Worm (Caenorhabditis elegans) whole organism, mixed stage, embryonic: ENCODE results near the gene pef-1.

Source experiments
- M03D4.4 ChIP-seq: sonication (generic microtip); optimal IDR thresholded peaks from 2 replicates; lab custom pipeline; 2017; ENCODE audit warnings: mild to moderate bottlenecking, missing genetic modification characterization, missing compliant biosample characterization
- bed-3 ChIP-seq: fragments of 200-800 bp; sonication (Bioruptor generic); optimal IDR thresholded peaks from 3 replicates; lab custom pipeline; 2018; ENCODE audit warnings: mild to moderate bottlenecking, missing genetic modification characterization, moderate library complexity, missing compliant biosample characterization
- blmp-1 ChIP-seq: fragments of 150-350 bp; optimal IDR thresholded peaks from 2 replicates; lab custom pipeline; 2014; ENCODE audit warnings: missing biosample characterization, missing genetic modification characterization
- ceh-39 ChIP-seq: fragments of 150-350 bp; optimal IDR thresholded peaks from 2 replicates; lab custom pipeline; 2014; ENCODE audit warnings: missing biosample characterization, missing genetic modification characterization
- ceh-43 ChIP-seq: fragments of 200-800 bp; sonication (Bioruptor generic); optimal IDR thresholded peaks from 2 replicates; lab custom pipeline; 2018; ENCODE audit warnings: mild to moderate bottlenecking, missing genetic modification characterization, moderate library complexity, missing compliant biosample characterization
- ceh-83 ChIP-seq: fragments of 200-800 bp; sonication (Bioruptor generic); optimal IDR thresholded peaks from 2 replicates; lab custom pipeline; 2018; ENCODE audit warnings: mild to moderate bottlenecking, missing genetic modification characterization, missing compliant biosample characterization
- ces-1 ChIP-seq: fragments of 150-350 bp; optimal IDR thresholded peaks from 2 replicates; lab custom pipeline; 2014; ENCODE audit warnings: missing biosample characterization, missing genetic modification reagents, missing genetic modification characterization
- cnd-1 ChIP-seq: fragments of 200-800 bp; sonication (Bioruptor generic); optimal IDR thresholded peaks from 2 replicates; lab custom pipeline; 2018; ENCODE audit warnings: mild to moderate bottlenecking, missing genetic modification characterization, missing compliant biosample characterization
- drap-1 ChIP-seq: fragments of 200-800 bp; sonication (Bioruptor generic); optimal IDR thresholded peaks from 3 replicates; lab custom pipeline; 2018; ENCODE audit warnings: mild to moderate bottlenecking, missing genetic modification characterization, missing compliant biosample characterization
- elt-1 ChIP-seq: sonication (generic microtip); optimal IDR thresholded peaks from 2 replicates; lab custom pipeline; 2017; ENCODE audit warnings: missing genetic modification characterization, mild to moderate bottlenecking, missing compliant biosample characterization, antibody characterized with exemption, moderate library complexity, borderline replicate concordance; ENCODE audit not compliant: insufficient read depth
- elt-3 ChIP-seq: fragments of 150-350 bp; optimal IDR thresholded peaks from 2 replicates; lab custom pipeline; 2014; ENCODE audit warnings: missing biosample characterization, missing genetic modification characterization
- flh-1 ChIP-seq: fragments of 200-800 bp; sonication (Bioruptor generic); optimal IDR thresholded peaks from 2 replicates; lab custom pipeline; 2018; ENCODE audit warnings: mild to moderate bottlenecking, missing genetic modification characterization, moderate library complexity, missing compliant biosample characterization
- ham-2 ChIP-seq: fragments of 200-800 bp; sonication (Bioruptor generic); optimal IDR thresholded peaks from 2 replicates; lab custom pipeline; 2018; ENCODE audit warnings: mild to moderate bottlenecking, missing genetic modification characterization, missing compliant biosample characterization
- lin-13 ChIP-seq: fragments of 150-350 bp; optimal IDR thresholded peaks from 2 replicates; lab custom pipeline; 2014; ENCODE audit warnings: missing biosample characterization, missing genetic modification characterization
- lin-32 ChIP-seq: fragments of 200-800 bp; sonication (Bioruptor generic); optimal IDR thresholded peaks from 2 replicates; lab custom pipeline; 2018; ENCODE audit warnings: mild to moderate bottlenecking, missing genetic modification characterization, missing compliant biosample characterization
- lsy-2 ChIP-seq: fragments of 150-350 bp; optimal IDR thresholded peaks from 2 replicates; lab custom pipeline; 2014; ENCODE audit warnings: missing biosample characterization, missing genetic modification characterization
- mab-5 ChIP-seq: fragments of 150-350 bp; optimal IDR thresholded peaks from 2 replicates; lab custom pipeline; 2014; ENCODE audit warnings: missing biosample characterization, missing genetic modification characterization
- mep-1 ChIP-seq: fragments of 150-350 bp; optimal IDR thresholded peaks from 2 replicates; lab custom pipeline; 2017; ENCODE audit warnings: missing biosample characterization, missing genetic modification reagents, missing genetic modification characterization, inconsistent platforms
- mls-2 ChIP-seq: sonication (generic microtip); optimal IDR thresholded peaks from 2 replicates; lab custom pipeline; 2016; ENCODE audit warnings: mild to moderate bottlenecking, missing genetic modification characterization, moderate library complexity, missing compliant biosample characterization
- nhr-12 ChIP-seq: fragments of 150-350 bp; optimal IDR thresholded peaks from 2 replicates; lab custom pipeline; 2014; ENCODE audit warnings: missing biosample characterization, missing genetic modification characterization
- nhr-2 ChIP-seq: fragments of 150-350 bp; optimal IDR thresholded peaks from 2 replicates; lab custom pipeline; 2014; ENCODE audit warnings: missing biosample characterization, missing genetic modification characterization
- nhr-237 ChIP-seq: fragments of 150-350 bp; optimal IDR thresholded peaks from 2 replicates; lab custom pipeline; 2014; ENCODE audit warnings: missing biosample characterization, missing genetic modification characterization
- nhr-28 ChIP-seq: fragments of 150-350 bp; optimal IDR thresholded peaks from 2 replicates; lab custom pipeline; 2014; ENCODE audit warnings: missing biosample characterization, missing genetic modification characterization
- nhr-76 ChIP-seq: sonication (generic microtip); optimal IDR thresholded peaks from 2 replicates; lab custom pipeline; 2017; ENCODE audit warnings: missing biosample characterization, missing genetic modification characterization
- pha-4 ChIP-seq: fragments of 150-350 bp; optimal IDR thresholded peaks from 2 replicates; lab custom pipeline; 2018; ENCODE audit warnings: missing biosample characterization, missing genetic modification reagents, missing genetic modification characterization
- sem-2 ChIP-seq: fragments of 200-800 bp; sonication (Bioruptor generic); optimal IDR thresholded peaks from 2 replicates; lab custom pipeline; 2018; ENCODE audit warnings: mild to moderate bottlenecking, missing genetic modification characterization, missing compliant biosample characterization
- sptf-1 ChIP-seq: sonication (generic microtip); optimal IDR thresholded peaks from 2 replicates; lab custom pipeline; 2017; ENCODE audit warnings: mild to moderate bottlenecking, missing genetic modification characterization, moderate library complexity, missing compliant biosample characterization
- tbx-8 ChIP-seq: fragments of 200-800 bp; sonication (Bioruptor generic); optimal IDR thresholded peaks from 2 replicates; lab custom pipeline; 2018; ENCODE audit warnings: mild to moderate bottlenecking, missing genetic modification characterization, moderate library complexity, missing compliant biosample characterization
- unc-120 ChIP-seq: sonication (generic microtip); optimal IDR thresholded peaks from 2 replicates; lab custom pipeline; 2017; ENCODE audit warnings: missing genetic modification characterization, missing compliant biosample characterization; ENCODE audit not compliant: poor library complexity, severe bottlenecking
- unc-39 ChIP-seq: fragments of 150-350 bp; optimal IDR thresholded peaks from 2 replicates; lab custom pipeline; 2014; ENCODE audit warnings: missing biosample characterization, missing genetic modification characterization
- unc-62 ChIP-seq: fragments of 150-350 bp; optimal IDR thresholded peaks from 2 replicates; lab custom pipeline; 2014; ENCODE audit warnings: missing biosample characterization, missing genetic modification reagents, missing genetic modification characterization
- zip-8 ChIP-seq: fragments of 150-350 bp; optimal IDR thresholded peaks from 2 replicates; lab custom pipeline; 2014; ENCODE audit warnings: missing biosample characterization, missing genetic modification characterization
- ztf-11 ChIP-seq: fragments of 150-350 bp; optimal IDR thresholded peaks from 2 replicates; lab custom pipeline; 2014; ENCODE audit warnings: missing biosample characterization, missing genetic modification characterization

The pef-1 gene

ce11 chrIII:879634-880033 lies 46.5 kb downstream of the pef-1 start, which contains the start of the genes T24C4.5 and ucr-2.3:
T24C4.5 (minus strand) TSS chrIII:879734.
ucr-2.3 (plus strand) TSS chrIII:879860.
- TF ChIP-seq drap-1 (no peak), sptf-1 (no peak), flh-1 (GFP tag; lab: Kevin White, UChicago) (no peak), unc-39 (tag; lab: Kevin White, UChicago) (no peak), nhr-2 (tag; lab: Kevin White, UChicago) (no peak), ces-1 (GFP tag; lab: Kevin White, UChicago) (no peak), nhr-76 (tag; lab: Kevin White, UChicago) (no peak), nhr-28 (no peak), elt-1 (no peak), bed-3 (GFP tag; lab: Kevin White, UChicago) (no peak), nhr-12 (no peak), ham-2 (GFP tag; lab: Kevin White, UChicago) (no peak), zip-8 (no peak), lin-13 (tag; lab: Kevin White, UChicago) (no peak), pha-4 (tag; lab: Kevin White, UChicago) (no peak)

ce11 chrIII:873432-873831 lies 52.7 kb downstream of the pef-1 start, which contains the start of gene clc-19:
clc-19 (minus strand) TSS chrIII:873566.
- TF ChIP-seq pha-4 (tag; lab: Kevin White, UChicago) (no peak), ces-1 (GFP tag; lab: Kevin White, UChicago) (no peak), blmp-1 (no peak), nhr-28 (no peak), nhr-237 (tag; lab: Kevin White, UChicago) (no peak), ceh-83 (GFP tag; lab: Kevin White, UChicago) (no peak), mls-2 (no peak), tbx-8 (no peak), flh-1 (GFP tag; lab: Kevin White, UChicago) (no peak), ham-2 (GFP tag; lab: Kevin White, UChicago) (no peak), ceh-43 (GFP tag; lab: Kevin White, UChicago) (no peak)

- TF ChIP-seq pha-4 (tag; lab: Kevin White, UChicago) (no peak), unc-39 (tag; lab: Kevin White, UChicago) (no peak), ztf-11 (tag; lab: Kevin White, UChicago) (no peak), lin-32 (no peak), ces-1 (GFP tag; lab: Kevin White, UChicago) (no peak), lsy-2 (tag; lab: Kevin White, UChicago) (no peak), sptf-1 (no peak), mab-5 (no peak), ham-2 (GFP tag; lab: Kevin White, UChicago) (no peak), ceh-39 (no peak), unc-120 (no peak), elt-1 (no peak), M03D4.4 (tag; lab: Kevin White, UChicago) (no peak), lin-13 (tag; lab: Kevin White, UChicago) (no peak)
Measured at ce11 chrIII:872373-872772, 53.7 kb downstream of the pef-1 start, which contains the start of the genes T24C4.3 and clc-20. T24C4.3 (minus strand) TSS chrIII:872473. clc-20 (plus strand) TSS chrIII:872583.

ce11 chrIII:870555-870954 lies 55.6 kb downstream of the pef-1 start:
- peak; percentile 49 for TF ChIP-seq elt-1
- no peak for TF ChIP-seq sptf-1
- no peak for TF ChIP-seq unc-62 (GFP tag; lab: Kevin White, UChicago)
- peak; percentile 20 for TF ChIP-seq ceh-39
- no peak for TF ChIP-seq nhr-12
- TF ChIP-seq elt-3 (tag; lab: Kevin White, UChicago), result no peak
- peak; percentile 57 for TF ChIP-seq cnd-1 (tag; lab: Kevin White, UChicago)
- peak; percentile 67 for TF ChIP-seq zip-8
- TF ChIP-seq tbx-8, result no peak
- peak; percentile 8 for TF ChIP-seq mep-1 (tag; lab: Kevin White, UChicago)
- TF ChIP-seq ham-2 (GFP tag; lab: Kevin White, UChicago), result no peak
- no peak for TF ChIP-seq sem-2 (GFP tag; lab: Kevin White, UChicago)
- TF ChIP-seq unc-39 (tag; lab: Kevin White, UChicago), result peak; percentile 68
- TF ChIP-seq nhr-2 (tag; lab: Kevin White, UChicago), result peak; percentile 71
- TF ChIP-seq pha-4 (tag; lab: Kevin White, UChicago), result no peak
- TF ChIP-seq nhr-237 (tag; lab: Kevin White, UChicago), result no peak
- no peak for TF ChIP-seq flh-1 (GFP tag; lab: Kevin White, UChicago)
